Worm (Caenorhabditis elegans): ENCODE measurements around the gene ZK470.1.

Gene ZK470.1

DNA sequence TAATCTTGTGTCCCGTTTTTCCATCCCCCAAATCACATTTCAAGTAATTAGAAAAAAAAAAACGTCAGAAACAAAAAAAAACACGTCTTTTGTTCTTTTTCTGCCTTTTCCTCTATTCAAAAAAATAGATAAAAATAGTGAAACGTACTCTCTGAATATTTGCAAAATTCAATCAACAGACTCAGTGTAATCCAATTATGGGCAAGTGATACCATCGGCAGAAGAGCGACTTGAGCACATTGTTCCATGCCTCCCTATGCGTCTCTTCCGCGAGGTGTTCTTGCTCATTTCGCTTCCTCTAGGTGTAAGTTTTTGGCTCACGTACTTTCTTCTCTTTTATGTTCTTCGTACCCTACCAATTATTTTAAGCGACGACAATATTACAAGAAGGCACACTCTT lies at the start of gene ZK470.1:
TSS of gene ZK470.1 (plus strand) at position 301 of the 400 bp plus-strand sequence.
- no peak for TF ChIP-seq cog-1 (tag; optimal IDR thresholded peaks at IDR 0.05)
- no peak for TF ChIP-seq med-1 (GFP tag; optimal IDR thresholded peaks at IDR 0.05; ENCODE audit: insufficient read depth)
- no peak for TF ChIP-seq ztf-23 (GFP tag; IDR thresholded peaks at IDR 0.05)
- TF ChIP-seq ref-1 (GFP tag; conservative IDR thresholded peaks at IDR 0.05), result no peak
- no peak for TF ChIP-seq T22C8.4 (GFP tag; IDR thresholded peaks at IDR 0.05)
- TF ChIP-seq flt-1 (GFP tag; IDR thresholded peaks at IDR 0.05), result no peak
- TF ChIP-seq ztf-29 (GFP tag; IDR thresholded peaks at IDR 0.05), result no peak

ce11 chrX:4115026-4115425 lies 48.5 kb upstream of the ZK470.1 start, which contains the start of gene F09F9.1:
TSS of gene F09F9.1 (plus strand) at chrX:4115326.
- TF ChIP-seq cog-1 (tag; optimal IDR thresholded peaks at IDR 0.05), result no peak
- TF ChIP-seq T22C8.4 (GFP tag; IDR thresholded peaks at IDR 0.05), result no peak
- no peak for TF ChIP-seq ztf-23 (GFP tag; IDR thresholded peaks at IDR 0.05)
- TF ChIP-seq med-1 (GFP tag; optimal IDR thresholded peaks at IDR 0.05; ENCODE audit: insufficient read depth), result no peak
- no peak for TF ChIP-seq flt-1 (GFP tag; IDR thresholded peaks at IDR 0.05)
- no peak for TF ChIP-seq ztf-29 (GFP tag; IDR thresholded peaks at IDR 0.05)
- no peak for TF ChIP-seq klf-2 (GFP tag; conservative IDR thresholded peaks at IDR 0.05)
- no peak for TF ChIP-seq ref-1 (GFP tag; conservative IDR thresholded peaks at IDR 0.05)
- TF ChIP-seq tab-1 (GFP tag; IDR thresholded peaks at IDR 0.05), result no peak

DNA sequence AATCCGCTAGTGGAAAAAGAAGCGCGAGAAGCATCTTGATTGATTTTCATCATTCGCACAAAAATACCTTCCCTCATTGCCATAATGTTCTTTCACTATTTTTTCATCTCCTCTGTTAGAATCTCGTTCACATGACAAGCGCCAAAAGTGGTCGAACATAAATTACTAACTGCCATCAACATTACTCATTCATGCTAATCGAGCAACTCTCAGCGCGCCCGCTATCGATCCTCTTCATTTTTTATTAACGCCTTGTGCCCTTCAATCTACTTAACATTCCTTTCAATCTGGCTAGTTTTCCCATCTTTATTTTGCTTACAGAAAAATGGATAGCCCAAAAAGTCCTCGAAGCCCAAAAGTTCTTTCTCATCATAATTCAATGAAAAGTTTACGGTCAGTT lies 45.9 kb upstream of the ZK470.1 start, which contains the start of gene F09F9.5:
TSS of gene F09F9.5 (plus strand) at position 301 of the 400 bp plus-strand sequence.
- TF ChIP-seq klf-2 (GFP tag; conservative IDR thresholded peaks at IDR 0.05) (no peak), flt-1 (GFP tag; IDR thresholded peaks at IDR 0.05) (no peak), T22C8.4 (GFP tag; IDR thresholded peaks at IDR 0.05) (no peak), ref-1 (GFP tag; conservative IDR thresholded peaks at IDR 0.05) (no peak), tab-1 (GFP tag; IDR thresholded peaks at IDR 0.05) (no peak), cog-1 (tag; optimal IDR thresholded peaks at IDR 0.05) (no peak), med-1 (GFP tag; optimal IDR thresholded peaks at IDR 0.05; ENCODE audit: insufficient read depth) (no peak), ztf-29 (GFP tag; IDR thresholded peaks at IDR 0.05) (no peak), ztf-23 (GFP tag; IDR thresholded peaks at IDR 0.05) (no peak)

ce11 chrX:4120935-4121334 lies 42.6 kb upstream of the ZK470.1 start, which contains the start of gene F09F9.3:
TSS of gene F09F9.3 (minus strand) at chrX:4121035.
- TF ChIP-seq ztf-29 (GFP tag; IDR thresholded peaks at IDR 0.05) (no peak), klf-2 (GFP tag; conservative IDR thresholded peaks at IDR 0.05) (no peak), flt-1 (GFP tag; IDR thresholded peaks at IDR 0.05) (no peak), ref-1 (GFP tag; conservative IDR thresholded peaks at IDR 0.05) (no peak), cog-1 (tag; optimal IDR thresholded peaks at IDR 0.05) (no peak)

DNA sequence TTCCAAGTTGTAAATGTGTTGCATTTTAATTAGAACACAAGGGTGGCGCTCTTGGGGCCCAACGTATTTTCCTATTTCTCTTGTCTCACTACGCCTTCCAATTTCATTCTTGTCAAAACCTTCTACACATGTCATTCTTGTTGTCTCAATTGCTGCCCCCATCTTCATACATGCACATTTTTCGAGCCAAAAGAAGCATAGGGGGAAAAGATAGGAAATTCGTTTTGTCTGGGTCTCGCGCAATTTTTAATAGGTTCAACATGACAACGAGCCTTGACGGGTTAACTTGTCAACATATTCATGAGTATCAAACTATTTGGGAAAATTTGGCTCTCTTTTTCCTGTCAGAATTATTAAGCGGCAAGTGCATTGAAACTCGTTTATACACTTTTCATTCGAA lies 40.1 kb upstream of the ZK470.1 start:
- no peak for TF ChIP-seq ref-1 (GFP tag; conservative IDR thresholded peaks at IDR 0.05)
- no peak for TF ChIP-seq T22C8.4 (GFP tag; IDR thresholded peaks at IDR 0.05)
- TF ChIP-seq flt-1 (GFP tag; IDR thresholded peaks at IDR 0.05), result no peak
- TF ChIP-seq ztf-29 (GFP tag; IDR thresholded peaks at IDR 0.05), result no peak
- TF ChIP-seq cog-1 (tag; optimal IDR thresholded peaks at IDR 0.05), result no peak
- TF ChIP-seq ztf-23 (GFP tag; IDR thresholded peaks at IDR 0.05), result no peak
- no peak for TF ChIP-seq klf-2 (GFP tag; conservative IDR thresholded peaks at IDR 0.05)
- TF ChIP-seq tab-1 (GFP tag; IDR thresholded peaks at IDR 0.05), result no peak
- TF ChIP-seq med-1 (GFP tag; optimal IDR thresholded peaks at IDR 0.05; ENCODE audit: insufficient read depth), result no peak

- TF ChIP-seq T22C8.4 (GFP tag; IDR thresholded peaks at IDR 0.05), result no peak
- no peak for TF ChIP-seq cog-1 (tag; optimal IDR thresholded peaks at IDR 0.05)
- no peak for TF ChIP-seq klf-2 (GFP tag; conservative IDR thresholded peaks at IDR 0.05)
- TF ChIP-seq med-1 (GFP tag; optimal IDR thresholded peaks at IDR 0.05; ENCODE audit: insufficient read depth), result no peak
- no peak for TF ChIP-seq ztf-23 (GFP tag; IDR thresholded peaks at IDR 0.05)
- no peak for TF ChIP-seq flt-1 (GFP tag; IDR thresholded peaks at IDR 0.05)
- no peak for TF ChIP-seq ref-1 (GFP tag; conservative IDR thresholded peaks at IDR 0.05)
- TF ChIP-seq ztf-29 (GFP tag; IDR thresholded peaks at IDR 0.05), result no peak
- no peak for TF ChIP-seq tab-1 (GFP tag; IDR thresholded peaks at IDR 0.05)
Observed at ce11 chrX:4125165-4125803, 38.2 kb upstream of the ZK470.1 start.

DNA sequence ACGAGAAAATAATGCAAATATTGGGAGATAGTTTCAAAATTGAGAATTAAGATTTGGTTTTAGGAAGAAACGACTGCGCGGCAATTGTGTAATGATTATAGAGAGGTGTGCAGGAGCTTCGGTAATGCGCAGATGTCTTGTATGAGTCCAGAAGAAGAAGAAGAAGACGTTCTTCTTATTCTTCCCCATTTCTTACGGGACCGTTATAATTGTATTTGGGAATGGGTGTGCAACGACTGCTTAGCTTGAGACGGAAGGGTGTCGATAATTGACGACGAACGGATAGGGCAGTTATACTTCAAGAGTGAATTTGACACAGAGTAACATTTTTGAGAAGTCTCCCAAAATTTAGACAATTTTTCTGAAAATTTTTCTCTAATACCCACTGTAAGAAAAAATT lies 34.8 kb upstream of the ZK470.1 start:
- TF ChIP-seq klf-2 (GFP tag; conservative IDR thresholded peaks at IDR 0.05), result no peak
- no peak for TF ChIP-seq T22C8.4 (GFP tag; IDR thresholded peaks at IDR 0.05)
- TF ChIP-seq cog-1 (tag; optimal IDR thresholded peaks at IDR 0.05), result no peak
- TF ChIP-seq flt-1 (GFP tag; IDR thresholded peaks at IDR 0.05), result no peak
- TF ChIP-seq tab-1 (GFP tag; IDR thresholded peaks at IDR 0.05), result no peak
- no peak for TF ChIP-seq ztf-23 (GFP tag; IDR thresholded peaks at IDR 0.05)
- TF ChIP-seq ztf-29 (GFP tag; IDR thresholded peaks at IDR 0.05), result no peak
- no peak for TF ChIP-seq ref-1 (GFP tag; conservative IDR thresholded peaks at IDR 0.05)
- no peak for TF ChIP-seq med-1 (GFP tag; optimal IDR thresholded peaks at IDR 0.05; ENCODE audit: insufficient read depth)

- no peak for TF ChIP-seq tab-1 (GFP tag; IDR thresholded peaks at IDR 0.05)
- TF ChIP-seq T22C8.4 (GFP tag; IDR thresholded peaks at IDR 0.05), result no peak
- TF ChIP-seq klf-2 (GFP tag; conservative IDR thresholded peaks at IDR 0.05), result no peak
- no peak for TF ChIP-seq cog-1 (tag; optimal IDR thresholded peaks at IDR 0.05)
- no peak for TF ChIP-seq flt-1 (GFP tag; IDR thresholded peaks at IDR 0.05)
- no peak for TF ChIP-seq ztf-23 (GFP tag; IDR thresholded peaks at IDR 0.05)
Observed at ce11 chrX:4131354-4131753, 32.1 kb upstream of the ZK470.1 start.

ce11 chrX:4132243-4132642 lies 31.2 kb upstream of the ZK470.1 start:
- TF ChIP-seq T22C8.4 (GFP tag; IDR thresholded peaks at IDR 0.05), result no peak
- TF ChIP-seq ztf-29 (GFP tag; IDR thresholded peaks at IDR 0.05), result no peak
- TF ChIP-seq klf-2 (GFP tag; conservative IDR thresholded peaks at IDR 0.05), result no peak
- TF ChIP-seq tab-1 (GFP tag; IDR thresholded peaks at IDR 0.05), result no peak
- no peak for TF ChIP-seq cog-1 (tag; optimal IDR thresholded peaks at IDR 0.05)
- TF ChIP-seq med-1 (GFP tag; optimal IDR thresholded peaks at IDR 0.05; ENCODE audit: insufficient read depth), result no peak
- no peak for TF ChIP-seq ref-1 (GFP tag; conservative IDR thresholded peaks at IDR 0.05)
- no peak for TF ChIP-seq ztf-23 (GFP tag; IDR thresholded peaks at IDR 0.05)
- no peak for TF ChIP-seq flt-1 (GFP tag; IDR thresholded peaks at IDR 0.05)

DNA sequence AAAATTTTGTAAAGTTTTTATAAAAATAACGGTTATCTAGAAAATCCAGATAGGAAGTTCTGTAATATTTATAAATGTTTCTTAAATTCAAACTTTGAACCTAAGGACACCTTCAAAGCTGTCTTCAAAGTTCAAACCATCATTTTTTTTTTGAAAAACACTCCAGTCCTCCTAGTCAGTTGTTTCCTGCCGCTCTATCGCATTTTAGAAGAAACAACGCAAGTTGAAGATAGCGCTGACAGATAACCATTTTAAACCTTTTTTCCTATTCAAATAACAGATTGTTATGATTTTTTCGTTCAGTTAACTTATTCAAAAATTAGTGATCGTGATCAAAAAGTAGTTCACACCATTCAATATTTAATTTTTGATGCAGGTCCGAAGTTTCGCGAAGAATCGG lies 30.1 kb upstream of the ZK470.1 start:
- no peak for TF ChIP-seq ztf-23 (GFP tag; IDR thresholded peaks at IDR 0.05)
- TF ChIP-seq T22C8.4 (GFP tag; IDR thresholded peaks at IDR 0.05), result no peak
- no peak for TF ChIP-seq ztf-29 (GFP tag; IDR thresholded peaks at IDR 0.05)
- TF ChIP-seq cog-1 (tag; optimal IDR thresholded peaks at IDR 0.05), result no peak
- no peak for TF ChIP-seq klf-2 (GFP tag; conservative IDR thresholded peaks at IDR 0.05)
- no peak for TF ChIP-seq flt-1 (GFP tag; IDR thresholded peaks at IDR 0.05)
- no peak for TF ChIP-seq med-1 (GFP tag; optimal IDR thresholded peaks at IDR 0.05; ENCODE audit: insufficient read depth)
- TF ChIP-seq ref-1 (GFP tag; conservative IDR thresholded peaks at IDR 0.05), result no peak
- TF ChIP-seq tab-1 (GFP tag; IDR thresholded peaks at IDR 0.05), result no peak
